Fruit fly (Drosophila melanogaster) whole organism, embryonic: ENCODE measurements around the gene sv.

Experiments used
- CG10267 ChIP-seq: fragments of 200-800 bp; sonication (Bioruptor generic); optimal IDR thresholded peaks from 2 replicates; lab custom pipeline; 2018; ENCODE audit warnings: missing biosample characterization, mild to moderate bottlenecking, missing genetic modification characterization, moderate library complexity
- CG11456 ChIP-seq: fragments of 200-800 bp; sonication (Bioruptor generic); IDR thresholded peaks from 3 replicates; pipeline ENCODE4 v1.3.6; 2022; ENCODE audit warnings: missing biosample characterization, missing genetic modification characterization
- CG11723 ChIP-seq: fragments of 200-800 bp; sonication (Bioruptor generic); optimal IDR thresholded peaks from 2 replicates; lab custom pipeline; 2017; ENCODE audit warnings: missing biosample characterization, mild to moderate bottlenecking, missing genetic modification characterization
- CG1792 ChIP-seq: fragments of 200-800 bp; sonication (Bioruptor generic); optimal IDR thresholded peaks from 2 replicates; lab custom pipeline; 2016; ENCODE audit warnings: missing biosample characterization, missing genetic modification characterization
- CG18011 ChIP-seq: fragments of 200-800 bp; sonication (Bioruptor generic); optimal IDR thresholded peaks from 2 replicates; lab custom pipeline; 2017; ENCODE audit warnings: missing biosample characterization, missing genetic modification characterization, mild to moderate bottlenecking, moderate library complexity, missing genotype
- CG2678 ChIP-seq: fragments of 200-800 bp; sonication (Bioruptor generic); optimal IDR thresholded peaks from 3 replicates; lab custom pipeline; 2019; ENCODE audit warnings: missing biosample characterization, mild to moderate bottlenecking, missing genetic modification characterization, moderate library complexity
- CG34376 ChIP-seq: fragments of 200-800 bp; sonication (Bioruptor generic); optimal IDR thresholded peaks from 2 replicates; lab custom pipeline; 2018; ENCODE audit warnings: missing biosample characterization, mild to moderate bottlenecking, missing genetic modification characterization
- CG3726 ChIP-seq: fragments of 200-800 bp; sonication (Bioruptor generic); IDR thresholded peaks from 3 replicates; pipeline ENCODE4, ENCODE4 v1.3.6; 2022; ENCODE audit warnings: missing biosample characterization, missing genetic modification characterization
- CG3995 ChIP-seq: fragments of 200-800 bp; sonication (Bioruptor generic); optimal IDR thresholded peaks from 3 replicates; lab custom pipeline; 2016; ENCODE audit warnings: missing biosample characterization, missing genetic modification characterization
- CG4404 ChIP-seq: fragments of 200-800 bp; sonication (Bioruptor generic); IDR thresholded peaks from 2 replicates; pipeline ENCODE4 v1.3.6; 2022; ENCODE audit warnings: missing biosample characterization, missing genetic modification characterization
- CG4424 ChIP-seq: fragments of 200-800 bp; sonication (Bioruptor generic); optimal IDR thresholded peaks from 3 replicates; lab custom pipeline; 2016; ENCODE audit warnings: missing biosample characterization, missing genetic modification characterization
- CG4854 ChIP-seq: fragments of 200-800 bp; sonication (Bioruptor generic); optimal IDR thresholded peaks from 2 replicates; lab custom pipeline; 2016; ENCODE audit warnings: missing biosample characterization, missing genetic modification characterization, inconsistent platforms
- CG6254 ChIP-seq: fragments of 200-800 bp; sonication (Bioruptor generic); optimal IDR thresholded peaks from 3 replicates; lab custom pipeline; 2017; ENCODE audit warnings: mild to moderate bottlenecking, missing biosample characterization, missing genetic modification reagents, missing genetic modification characterization
- CG7556 ChIP-seq: fragments of 200-800 bp; sonication (Bioruptor generic); optimal IDR thresholded peaks from 2 replicates; lab custom pipeline; 2017; ENCODE audit warnings: missing biosample characterization, mild to moderate bottlenecking, missing genetic modification characterization
- CG7839 ChIP-seq: fragments of 200-800 bp; sonication (Bioruptor generic); optimal IDR thresholded peaks from 3 replicates; lab custom pipeline; 2018; ENCODE audit warnings: missing biosample characterization, mild to moderate bottlenecking, missing genetic modification characterization, moderate library complexity
- CG8290 ChIP-seq, 3 experiments: fragments of 200-800 bp; sonication (Bioruptor generic); optimal IDR thresholded peaks; 2 replicates each; lab custom pipeline; 2016 to 2019; ENCODE audit warnings: missing biosample characterization in 3 of 3, missing genetic modification characterization in 3 of 3, mild to moderate bottlenecking in 2 of 3, moderate library complexity in 1 of 3
- CG9609 ChIP-seq: fragments of 200-800 bp; sonication (Bioruptor generic); optimal IDR thresholded peaks from 3 replicates; lab custom pipeline; 2016; ENCODE audit warnings: missing biosample characterization, missing genetic modification characterization
- CG9817 ChIP-seq: fragments of 200-800 bp; sonication (Bioruptor generic); optimal IDR thresholded peaks from 2 replicates; lab custom pipeline; 2018; ENCODE audit warnings: missing biosample characterization, mild to moderate bottlenecking, missing genetic modification characterization, moderate library complexity
- Chrac-16 ChIP-seq: fragments of 200-800 bp; sonication (Bioruptor generic); optimal IDR thresholded peaks from 3 replicates; lab custom pipeline; 2016; ENCODE audit warnings: missing biosample characterization, missing genetic modification characterization
- CrebB ChIP-seq: fragments of 200-800 bp; sonication (Bioruptor generic); optimal IDR thresholded peaks from 3 replicates; lab custom pipeline; 2018; ENCODE audit warnings: missing biosample characterization, mild to moderate bottlenecking, missing genetic modification characterization
- D ChIP-seq, 2 experiments: fragments of 200-800 bp in 1 of 2; fragments of >200 bp in 1 of 2; sonication (Bioruptor generic) in 1 of 2; optimal IDR thresholded peaks; 2 replicates in 1 of 2; 3 replicates in 1 of 2; lab custom pipeline; 2017; ENCODE audit warnings: mild to moderate bottlenecking in 1 of 2, missing biosample characterization in 1 of 2, missing genetic modification characterization in 1 of 2, missing genetic modification reagents in 1 of 2
- Drgx ChIP-seq: fragments of 200-800 bp; sonication (Bioruptor generic); IDR thresholded peaks from 2 replicates; pipeline ENCODE4 v1.3.6; 2022; ENCODE audit warnings: missing biosample characterization, missing genetic modification characterization
- E2f1 ChIP-seq: fragments of 200-800 bp; sonication (Bioruptor generic); IDR thresholded peaks from 2 replicates; pipeline ENCODE4 v1.3.6; 2022; ENCODE audit warnings: missing biosample characterization, missing genetic modification characterization
- ERR ChIP-seq: fragments of 200-800 bp; sonication (Bioruptor generic); optimal IDR thresholded peaks from 2 replicates; lab custom pipeline; 2016; ENCODE audit warnings: missing biosample characterization, missing genetic modification characterization
- Ets65A ChIP-seq: fragments of 200-800 bp; sonication (Bioruptor generic); peaks from one replicate; lab custom pipeline; 2016; ENCODE audit warnings: missing biosample characterization, missing genetic modification characterization
- Gsc ChIP-seq: fragments of 200-800 bp; sonication (Bioruptor generic); IDR thresholded peaks from 2 replicates; pipeline ENCODE4 v1.3.6; 2022; ENCODE audit warnings: missing biosample characterization, missing genetic modification characterization
- HHEX ChIP-seq: fragments of 200-800 bp; sonication (Bioruptor generic); optimal IDR thresholded peaks from 3 replicates; lab custom pipeline; 2017; ENCODE audit warnings: missing biosample characterization, mild to moderate bottlenecking, missing genetic modification characterization, missing genetic modification reagents
- Lhr ChIP-seq: fragments of 200-800 bp; sonication (Bioruptor generic); optimal IDR thresholded peaks from 3 replicates; lab custom pipeline; 2017; ENCODE audit warnings: mild to moderate bottlenecking, missing biosample characterization, missing genetic modification reagents, missing genetic modification characterization
- Lpt ChIP-seq: fragments of >200 bp; optimal IDR thresholded peaks from 2 replicates; lab custom pipeline; 2018; ENCODE audit warnings: missing biosample characterization, missing genetic modification characterization
- Myb ChIP-seq: fragments of 200-800 bp; sonication (Bioruptor generic); optimal IDR thresholded peaks from 2 replicates; lab custom pipeline; 2016; ENCODE audit warnings: missing biosample characterization, missing genetic modification characterization
- Nf-YA ChIP-seq: fragments of 200-800 bp; sonication (Bioruptor generic); IDR thresholded peaks from 2 replicates; pipeline ENCODE4 v1.3.6; 2022; ENCODE audit warnings: missing biosample characterization, missing genetic modification characterization
- Side ChIP-seq: fragments of 200-800 bp; sonication (Bioruptor generic); optimal IDR thresholded peaks from 2 replicates; lab custom pipeline; 2016; ENCODE audit warnings: missing biosample characterization, missing genetic modification characterization
- Sry-δ ChIP-seq: fragments of 200-800 bp; sonication (Bioruptor generic); optimal IDR thresholded peaks from 2 replicates; lab custom pipeline; 2016; ENCODE audit warnings: missing biosample characterization, missing genetic modification characterization
- Taf1 ChIP-seq: fragments of 200-800 bp; sonication (Bioruptor generic); IDR thresholded peaks from 2 replicates; pipeline ENCODE4 v1.3.6; 2022; ENCODE audit warnings: missing biosample characterization, missing genetic modification characterization
- bigmax ChIP-seq: fragments of 200-800 bp; sonication (Bioruptor generic); optimal IDR thresholded peaks from 2 replicates; lab custom pipeline; 2018; ENCODE audit warnings: missing biosample characterization, mild to moderate bottlenecking, missing genetic modification characterization
- disco-r ChIP-seq: fragments of 200-800 bp; sonication (Bioruptor generic); optimal IDR thresholded peaks from 2 replicates; lab custom pipeline; 2016; ENCODE audit warnings: missing biosample characterization, missing genetic modification characterization
- en ChIP-seq: fragments of 200-800 bp; sonication (Bioruptor generic); optimal IDR thresholded peaks from 2 replicates; lab custom pipeline; 2016; ENCODE audit warnings: missing biosample characterization, missing genetic modification characterization
- gce ChIP-seq: fragments of 200-800 bp; sonication (Bioruptor generic); IDR thresholded peaks from 3 replicates; pipeline ENCODE4 v1.3.6; 2022; ENCODE audit warnings: missing biosample characterization, missing genetic modification characterization
- ind ChIP-seq: fragments of 200-800 bp; sonication (Bioruptor generic); optimal IDR thresholded peaks from 3 replicates; lab custom pipeline; 2016; ENCODE audit warnings: missing biosample characterization, missing genetic modification characterization
- lov ChIP-seq, 2 experiments: fragments of 200-800 bp in 1 of 2; fragments of >200 bp in 1 of 2; sonication (Bioruptor generic) in 1 of 2; IDR thresholded peaks in 1 of 2; optimal IDR thresholded peaks in 1 of 2; 2 replicates in 1 of 2; 3 replicates in 1 of 2; pipeline versions ENCODE4 v1.3.6 to Lab custom; 2017 to 2022; ENCODE audit warnings: missing biosample characterization in 1 of 2, missing genetic modification characterization in 1 of 2
- org-1 ChIP-seq: fragments of 200-800 bp; sonication (Bioruptor generic); optimal IDR thresholded peaks from 2 replicates; lab custom pipeline; 2017; ENCODE audit warnings: missing biosample characterization, missing genetic modification characterization
- pfk ChIP-seq: fragments of 200-800 bp; sonication (Bioruptor generic); optimal IDR thresholded peaks from 2 replicates; lab custom pipeline; 2018; ENCODE audit warnings: missing biosample characterization, mild to moderate bottlenecking, missing genetic modification characterization, moderate library complexity
- prd ChIP-seq, 3 experiments: fragments of >200 bp in 2 of 3; fragments of 200-800 bp in 1 of 3; sonication (Bioruptor generic) in 1 of 3; optimal IDR thresholded peaks in 2 of 3; IDR thresholded peaks in 1 of 3; 2 replicates in 2 of 3; 3 replicates in 1 of 3; pipeline versions ENCODE4 v1.3.6 to Lab custom; 2017 to 2022; ENCODE audit warnings: missing biosample characterization in 1 of 3, missing genetic modification characterization in 1 of 3
- ranshi ChIP-seq: fragments of 200-800 bp; sonication (Bioruptor generic); IDR thresholded peaks from 2 replicates; pipeline ENCODE4 v1.3.6; 2022; ENCODE audit warnings: missing biosample characterization, missing genetic modification characterization
- so ChIP-seq: fragments of 200-800 bp; sonication (Bioruptor generic); IDR thresholded peaks from 3 replicates; pipeline ENCODE4 v1.3.6; 2022; ENCODE audit warnings: missing biosample characterization, missing genetic modification characterization
- unc-4 ChIP-seq: fragments of 200-800 bp; sonication (Bioruptor generic); IDR thresholded peaks from 2 replicates; pipeline ENCODE4 v1.3.6; 2022; ENCODE audit warnings: missing biosample characterization, missing genetic modification characterization; ENCODE audit not compliant: partially characterized antibody
- wdn ChIP-seq: fragments of 200-800 bp; sonication (Bioruptor generic); IDR thresholded peaks from 2 replicates; pipeline ENCODE4 v1.3.6; 2022; ENCODE audit warnings: missing biosample characterization, missing genetic modification characterization

The sv gene

dm6 chr4:1112867-1113769 lies 24.5 kb downstream of the sv start (continued):
- TF ChIP-seq D (optimal IDR thresholded peaks at IDR 0.05; lab: Kevin White, UChicago) = no peak
- TF ChIP-seq D (GFP tag; optimal IDR thresholded peaks at IDR 0.05; lab: Kevin White, UChicago) = peak; percentile 83
- no peak for TF ChIP-seq Drgx (GFP tag; lab: Robert Waterston, UW)
- TF ChIP-seq ranshi (GFP tag; lab: Robert Waterston, UW) = no peak; the same call in 1 of the 2 replicates
- TF ChIP-seq CG4404 (GFP tag; lab: Robert Waterston, UW) = no peak
- TF ChIP-seq CrebB = peak; percentile 86
- TF ChIP-seq Gsc (GFP tag; lab: Robert Waterston, UW) = no peak
- TF ChIP-seq CG9609 (GFP tag; lab: Kevin White, UChicago) = peak; percentile 93
- peak; percentile 88 for TF ChIP-seq ind (GFP tag; lab: Kevin White, UChicago)
- TF ChIP-seq lov (optimal IDR thresholded peaks at IDR 0.05; lab: Kevin White, UChicago) = no peak
- TF ChIP-seq lov (GFP tag; IDR thresholded peaks at IDR 0.05; lab: Robert Waterston, UW) = no peak; the same call in 2 of the 3 replicates
- no peak for TF ChIP-seq prd (optimal IDR thresholded peaks at IDR 0.05; lab: Kevin White, UChicago)
- TF ChIP-seq prd (GFP tag; IDR thresholded peaks at IDR 0.05; lab: Robert Waterston, UW) = no peak; the same call in 2 of the 3 replicates
- peak; percentile 91 for TF ChIP-seq CG7556 (GFP tag; lab: Kevin White, UChicago)
- peak; percentile 93 for TF ChIP-seq CG1792 (GFP tag; lab: Kevin White, UChicago)
- peak; percentile 91 for TF ChIP-seq en (GFP tag; lab: Kevin White, UChicago)
- TF ChIP-seq pfk (GFP tag; lab: Kevin White, UChicago) = peak; percentile 67
- TF ChIP-seq Side (GFP tag; lab: Kevin White, UChicago) = peak; percentile 90
- TF ChIP-seq unc-4 (GFP tag; lab: Robert Waterston, UW) = no peak
- TF ChIP-seq CG11723 (GFP tag; lab: Kevin White, UChicago) = peak; percentile 87
- TF ChIP-seq HHEX (GFP tag; lab: Kevin White, UChicago) = peak; percentile 87
- 0 out of 2 replicates have a peak, but pooled peaks have one; percentile 84 for TF ChIP-seq Taf1 (GFP tag; lab: Robert Waterston, UW)
- peak; percentile 94 for TF ChIP-seq Chrac-16
- TF ChIP-seq Lhr (GFP tag; lab: Kevin White, UChicago) = peak; percentile 74
- TF ChIP-seq E2f1 (GFP tag; lab: Robert Waterston, UW) = no peak; the same call in 1 of the 2 replicates
- TF ChIP-seq CG4424 (GFP tag; lab: Kevin White, UChicago) = peak; percentile 93
- no peak for TF ChIP-seq org-1 (GFP tag; lab: Kevin White, UChicago)
- peak; percentile 82 for TF ChIP-seq CG18011 (GFP tag; lab: Kevin White, UChicago)
- TF ChIP-seq disco-r (GFP tag; lab: Kevin White, UChicago) = peak; percentile 85
- TF ChIP-seq CG8290 (GFP tag; optimal IDR thresholded peaks at IDR 0.05; lab: Kevin White, UChicago) = peak; percentile 72
- peak; percentile 43 to 91 for TF ChIP-seq CG8290 (tag; optimal IDR thresholded peaks at IDR 0.05; lab: Kevin White, UChicago)
- peak; percentile 77 for TF ChIP-seq ERR (GFP tag; lab: Kevin White, UChicago)
- TF ChIP-seq CG9817 = no peak
- no peak for TF ChIP-seq so (GFP tag; lab: Robert Waterston, UW)
- TF ChIP-seq CG6254 = peak; percentile 92
- TF ChIP-seq gce (GFP tag; lab: Robert Waterston, UW) = no peak
- TF ChIP-seq Lpt = no peak
- no peak; the same call in 1 of the 2 replicates for TF ChIP-seq wdn (GFP tag; lab: Robert Waterston, UW)
- peak; percentile 83 for TF ChIP-seq CG4854 (GFP tag; lab: Kevin White, UChicago)
- peak; percentile 91 for TF ChIP-seq CG7839
- TF ChIP-seq Ets65A (GFP tag; lab: Kevin White, UChicago) = peak; percentile 99
- peak; percentile 78 for TF ChIP-seq Nf-YA
- TF ChIP-seq CG11456 (GFP tag; lab: Robert Waterston, UW) = no peak
- TF ChIP-seq CG34376 (GFP tag; lab: Kevin White, UChicago) = peak; percentile 80
- no peak for TF ChIP-seq bigmax (GFP tag; lab: Kevin White, UChicago)
- TF ChIP-seq CG10267 (tag; lab: Kevin White, UChicago) = peak; percentile 87
- peak; percentile 53 for TF ChIP-seq Sry-δ (GFP tag; lab: Kevin White, UChicago)
- TF ChIP-seq Myb = peak; percentile 76
- no peak for TF ChIP-seq CG2678 (tag; lab: Kevin White, UChicago)
- TF ChIP-seq CG3726 = no peak; the same call in 2 of the 3 replicates
- TF ChIP-seq CG3995 (GFP tag; lab: Kevin White, UChicago) = peak; percentile 42
